Worm (Caenorhabditis elegans): Measurements from ENCODE around the gene acs-10.

Gene acs-10

DNA sequence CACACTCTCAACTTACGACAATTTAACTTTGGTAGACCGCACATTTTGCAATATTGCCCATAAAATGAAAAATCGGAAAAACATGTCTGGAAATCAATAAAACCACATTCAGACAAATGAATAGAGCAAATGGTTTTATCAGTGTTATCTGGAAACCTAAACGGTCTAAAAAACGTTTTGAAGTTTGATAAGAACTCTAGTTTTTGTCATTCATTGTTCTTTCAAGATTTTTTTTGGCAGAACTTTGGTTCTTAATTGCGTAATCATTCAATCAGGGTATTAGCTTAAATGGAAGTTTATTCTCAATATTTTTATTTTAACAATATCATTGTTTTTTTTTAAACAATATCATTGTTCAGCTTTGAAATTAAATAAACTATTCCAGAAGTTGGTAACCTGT lies 28.9 kb downstream of the acs-10 start, which contains the start of gene cest-2.2:
Gene cest-2.2, minus strand, starts transcription at position 140 of the 400 bp plus-strand sequence.
- no peak for TF ChIP-seq unc-62 (GFP tag; optimal IDR thresholded peaks at IDR 0.05)

DNA sequence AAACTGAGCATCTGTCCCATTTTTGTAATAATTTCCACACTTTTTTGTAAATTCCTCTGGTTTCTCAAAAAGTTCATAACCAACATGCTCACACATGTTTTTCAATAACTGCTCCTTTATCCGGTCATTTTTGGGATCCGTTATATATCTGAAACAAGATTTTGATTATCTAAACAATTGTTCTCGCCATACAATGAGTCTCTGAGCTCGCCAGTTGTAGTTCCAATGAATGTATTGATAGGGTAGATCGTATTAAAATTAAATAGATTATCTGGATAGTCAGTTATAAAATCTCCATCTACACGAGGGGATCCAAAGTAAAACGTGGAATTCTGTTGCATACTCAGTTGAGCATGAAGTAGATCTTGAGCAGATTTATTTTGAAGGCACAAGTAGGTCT lies 30.3 kb downstream of the acs-10 start:
- TF ChIP-seq unc-62 (GFP tag; optimal IDR thresholded peaks at IDR 0.05): no peak

DNA sequence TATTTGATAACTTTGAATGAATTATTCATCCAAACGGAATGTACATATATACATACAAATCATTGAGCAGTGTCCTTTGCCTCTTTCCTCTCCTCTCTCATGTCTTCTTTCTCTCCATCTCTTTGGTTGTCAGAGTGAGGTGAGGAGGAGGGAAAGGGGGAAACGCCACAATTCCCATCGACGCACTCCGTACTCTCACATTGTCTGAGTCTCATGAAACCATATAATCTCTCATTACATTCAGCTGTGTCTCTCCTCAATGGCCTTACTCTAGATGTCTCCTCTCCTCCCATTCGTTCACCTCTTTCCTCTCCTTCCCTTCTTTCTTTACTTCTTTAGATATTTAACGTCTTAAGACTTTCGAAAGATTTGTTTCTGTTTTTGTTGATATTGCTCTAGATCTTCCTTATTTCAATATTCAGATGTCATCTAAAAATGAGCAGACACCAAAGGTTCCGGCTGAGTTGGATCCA lies 31.4 kb downstream of the acs-10 start, which contains the start of gene ceh-74:
Gene ceh-74, plus strand, starts transcription at position 423 of the 473 bp plus-strand sequence.
- TF ChIP-seq unc-62 (GFP tag; optimal IDR thresholded peaks at IDR 0.05): no peak

DNA sequence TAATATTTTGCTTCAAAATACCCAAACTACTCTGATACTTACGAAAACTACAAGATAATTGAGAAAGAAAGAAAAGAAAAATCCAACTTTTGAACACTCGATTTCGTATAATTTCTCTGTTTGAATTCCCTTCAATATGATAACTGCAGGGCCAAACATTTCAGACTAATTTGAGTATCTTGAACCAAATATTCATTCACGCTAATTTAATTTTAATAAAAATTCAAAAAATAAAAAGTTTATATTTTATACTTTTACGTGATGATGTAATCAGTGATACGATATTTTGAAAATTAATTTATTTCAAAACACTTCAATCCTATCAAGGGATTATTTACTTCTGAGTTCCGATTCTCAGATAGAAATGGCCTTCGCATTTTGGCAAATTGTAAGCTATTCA lies 33.6 kb downstream of the acs-10 start, which contains the start of gene ZC376.8:
Gene ZC376.8, plus strand, starts transcription at position 301 of the 400 bp plus-strand sequence.
- no peak for TF ChIP-seq unc-62 (GFP tag; optimal IDR thresholded peaks at IDR 0.05)

DNA sequence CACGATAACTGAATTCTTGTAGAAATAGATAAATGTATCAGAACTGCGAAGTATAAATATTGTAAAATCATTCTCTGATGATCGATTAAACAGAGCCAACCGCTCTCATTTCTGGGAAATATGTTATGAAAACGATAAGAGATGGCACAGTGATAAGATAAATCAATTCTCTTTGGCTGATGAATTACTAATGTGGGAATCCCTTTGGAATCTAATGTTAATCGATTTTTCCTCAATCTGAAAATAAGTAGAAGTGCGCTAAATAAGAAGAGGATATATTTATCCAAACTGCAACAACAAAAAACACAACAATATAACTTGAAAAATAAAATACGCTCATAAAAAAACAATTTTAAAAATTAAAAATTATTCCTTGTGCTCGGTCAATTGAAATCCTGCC lies 36.6 kb downstream of the acs-10 start, which contains the start of gene cest-2.3:
Gene cest-2.3, minus strand, starts transcription at position 101 of the 400 bp plus-strand sequence.
- TF ChIP-seq unc-62 (GFP tag; optimal IDR thresholded peaks at IDR 0.05): no peak

DNA sequence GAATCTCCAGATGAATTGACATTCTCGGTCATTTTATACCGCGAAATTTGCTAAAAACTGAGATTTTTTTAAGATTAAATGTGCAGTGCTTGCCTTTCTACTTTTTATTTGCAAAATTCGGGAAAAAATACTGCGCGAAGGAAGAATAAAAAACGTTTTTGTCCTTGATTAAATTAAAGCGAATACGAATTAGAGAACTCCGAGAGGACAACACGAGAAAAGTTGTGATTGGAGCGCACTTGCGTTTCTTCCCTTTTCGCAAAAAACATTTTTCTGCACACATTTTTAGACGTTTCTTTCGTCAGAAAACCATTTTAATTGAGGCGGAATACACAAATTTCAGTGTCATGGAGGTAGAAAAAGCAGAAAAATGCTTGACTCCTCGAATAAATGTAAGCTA lies 39.1 kb downstream of the acs-10 start, which contains the start of the genes trm-1 and ints-2:
Gene trm-1, minus strand, starts transcription at position 175 of the 400 bp plus-strand sequence.
Gene ints-2, plus strand, starts transcription at position 249 of the 400 bp plus-strand sequence.
- no peak for TF ChIP-seq unc-62 (GFP tag; optimal IDR thresholded peaks at IDR 0.05)

DNA sequence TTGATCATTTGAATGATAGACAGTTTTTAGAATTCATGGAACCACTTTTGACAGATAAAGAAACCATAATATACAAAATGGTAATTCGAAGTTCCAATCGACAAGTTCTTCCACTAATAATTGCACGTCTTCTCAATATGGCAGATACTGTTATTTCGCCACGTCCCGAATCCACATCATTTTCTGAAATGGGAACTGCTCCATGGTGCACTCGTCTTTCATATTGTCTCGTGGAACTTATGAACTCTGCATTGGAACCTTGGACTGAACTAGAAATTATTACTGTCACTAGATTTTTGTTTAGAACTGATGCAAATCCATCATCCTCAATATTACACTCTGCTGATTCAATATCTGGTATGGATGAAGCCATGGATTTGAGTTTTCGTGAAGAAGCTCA lies 40.8 kb downstream of the acs-10 start:
- no peak for TF ChIP-seq unc-62 (GFP tag; optimal IDR thresholded peaks at IDR 0.05)

DNA sequence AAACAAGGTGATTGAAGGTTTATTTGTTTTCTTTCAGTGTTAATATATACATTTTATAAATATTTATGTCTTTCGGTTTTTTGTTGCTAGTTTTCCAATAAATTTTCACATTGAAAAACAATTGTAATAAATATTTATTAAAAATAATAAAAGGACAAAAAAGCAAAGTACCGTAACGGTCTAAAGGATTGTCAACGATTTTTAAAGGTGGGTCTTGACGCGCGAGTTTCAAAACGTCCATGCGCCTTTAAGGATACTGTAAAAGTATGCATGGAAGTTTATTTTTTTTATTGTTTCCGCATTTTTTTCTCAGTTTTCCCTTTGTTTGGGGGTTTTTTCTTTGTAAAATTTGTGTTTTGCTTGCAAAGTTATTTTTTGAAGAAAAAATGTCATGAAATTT lies 46.6 kb downstream of the acs-10 start:
- TF ChIP-seq unc-62 (GFP tag; optimal IDR thresholded peaks at IDR 0.05): no peak

DNA sequence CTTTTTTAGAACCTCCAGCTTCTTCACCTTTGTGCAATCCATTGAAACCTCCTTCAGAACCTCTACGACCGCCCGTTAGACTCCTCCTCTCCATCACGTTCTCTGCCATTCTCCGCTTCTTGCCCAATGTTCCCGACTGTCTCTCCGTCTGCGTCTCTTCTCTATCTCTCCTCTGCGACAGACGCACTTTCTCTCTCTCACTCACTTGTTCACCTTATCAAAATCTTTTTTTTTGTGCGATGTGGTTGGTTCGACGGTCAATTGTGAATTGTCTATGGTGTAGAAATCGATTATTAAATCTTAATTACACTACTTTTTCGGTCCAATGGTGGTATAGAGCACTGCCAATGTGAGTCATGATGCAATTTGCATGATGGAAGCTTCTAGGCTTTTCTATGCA lies 47.2 kb downstream of the acs-10 start, which contains the start of gene atfs-1:
Gene atfs-1, plus strand, starts transcription at position 213 of the 400 bp plus-strand sequence.
- TF ChIP-seq unc-62 (GFP tag; optimal IDR thresholded peaks at IDR 0.05): no peak

DNA sequence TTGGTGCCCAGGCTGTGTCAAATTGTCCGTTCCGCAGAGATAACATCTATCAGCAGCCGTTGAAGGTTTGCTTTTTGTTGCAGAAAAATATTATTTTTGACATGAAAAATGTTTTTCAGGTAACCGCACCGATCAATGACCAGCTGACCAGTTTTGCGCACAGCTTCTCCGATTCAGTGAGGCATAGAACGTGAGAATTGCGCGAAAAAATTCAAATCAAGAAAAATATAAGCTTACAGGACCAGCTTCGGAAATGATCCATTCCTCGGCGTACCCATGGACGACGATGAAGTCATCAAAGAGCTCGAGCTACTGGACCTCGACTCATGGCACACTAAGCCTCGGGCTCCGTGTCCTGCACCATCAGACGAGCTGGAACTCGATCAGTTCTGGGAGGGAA lies 48.2 kb downstream of the acs-10 start:
- no peak for TF ChIP-seq unc-62 (GFP tag; optimal IDR thresholded peaks at IDR 0.05)

DNA sequence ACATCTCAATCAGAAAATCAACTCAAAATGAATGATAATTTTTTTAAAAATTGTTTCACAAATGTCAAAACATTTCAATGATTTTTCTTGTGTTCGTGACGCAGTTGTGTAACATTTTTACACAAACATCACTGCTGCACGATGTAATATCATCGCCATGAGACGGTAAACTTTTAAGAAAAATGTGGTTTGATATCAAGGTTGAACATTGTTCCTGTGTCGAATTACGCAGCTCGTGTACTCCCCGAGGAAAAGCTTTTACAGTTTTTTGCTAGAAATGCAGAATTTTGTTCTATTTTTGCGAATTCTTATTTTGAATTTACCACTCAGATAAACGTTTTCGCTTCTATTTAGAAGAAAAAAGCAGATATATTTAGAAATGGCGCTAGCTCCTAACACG lies 51.4 kb downstream of the acs-10 start:
- no peak for TF ChIP-seq unc-62 (GFP tag; optimal IDR thresholded peaks at IDR 0.05)

Measured in whole organism, dauer.